Worm (Caenorhabditis elegans): ENCODE results near the gene F09E10.6.

Gene F09E10.6

DNA sequence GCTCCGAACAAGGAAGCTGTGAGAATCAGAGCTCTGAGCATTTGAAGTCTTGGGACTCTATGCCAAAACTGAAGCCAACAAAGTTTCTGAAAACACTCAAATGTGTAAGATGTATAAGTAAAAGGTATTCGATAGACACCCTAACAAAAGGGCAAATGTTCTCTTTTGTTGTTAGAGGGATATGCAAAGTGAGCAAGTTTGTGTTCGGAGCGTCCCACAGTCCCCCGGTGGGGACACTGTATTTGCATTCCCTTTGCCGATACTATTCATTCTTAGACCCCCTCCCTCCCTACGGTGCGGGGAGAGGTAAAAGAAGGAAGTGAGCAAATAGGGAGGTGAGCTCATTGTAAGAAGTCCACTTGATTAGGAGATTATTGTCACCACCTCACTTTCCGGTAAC, at the start of gene F09E10.6:
Gene F09E10.6, minus strand, starts transcription at position 101 of the 400 bp plus-strand sequence.
- TF ChIP-seq tlp-1 (tag; optimal IDR thresholded peaks at IDR 0.05) (no peak), nhr-11 (tag; optimal IDR thresholded peaks at IDR 0.05) (no peak), aly-2 (tag; optimal IDR thresholded peaks at IDR 0.05) (no peak), nhr-77 (tag; optimal IDR thresholded peaks at IDR 0.05) (no peak), mab-9 (GFP tag; IDR thresholded peaks at IDR 0.05) (no peak), nhr-76 (tag; optimal IDR thresholded peaks at IDR 0.05) (no peak), lin-15B (tag; optimal IDR thresholded peaks at IDR 0.05) (no peak), unc-98 (GFP tag; IDR thresholded peaks at IDR 0.05) (no peak), ama-1 (optimal IDR thresholded peaks at IDR 0.05) (no peak), C34B4.2 (tag; optimal IDR thresholded peaks at IDR 0.05) (no peak), blmp-1 (tag; optimal IDR thresholded peaks at IDR 0.05) (no peak), Y116A8C.19 (tag; optimal IDR thresholded peaks at IDR 0.05; ENCODE audit: borderline replicate concordance) (no peak), tbx-2 (tag; optimal IDR thresholded peaks at IDR 0.05) (no peak), pqm-1 (tag; optimal IDR thresholded peaks at IDR 0.05) (no peak), grh-1 (GFP tag; IDR thresholded peaks at IDR 0.05) (no peak), pag-3 (tag; optimal IDR thresholded peaks at IDR 0.05; ENCODE audit: borderline replicate concordance, insufficient read depth) (no peak), ceh-88 (GFP tag; IDR thresholded peaks at IDR 0.05) (no peak)

DNA sequence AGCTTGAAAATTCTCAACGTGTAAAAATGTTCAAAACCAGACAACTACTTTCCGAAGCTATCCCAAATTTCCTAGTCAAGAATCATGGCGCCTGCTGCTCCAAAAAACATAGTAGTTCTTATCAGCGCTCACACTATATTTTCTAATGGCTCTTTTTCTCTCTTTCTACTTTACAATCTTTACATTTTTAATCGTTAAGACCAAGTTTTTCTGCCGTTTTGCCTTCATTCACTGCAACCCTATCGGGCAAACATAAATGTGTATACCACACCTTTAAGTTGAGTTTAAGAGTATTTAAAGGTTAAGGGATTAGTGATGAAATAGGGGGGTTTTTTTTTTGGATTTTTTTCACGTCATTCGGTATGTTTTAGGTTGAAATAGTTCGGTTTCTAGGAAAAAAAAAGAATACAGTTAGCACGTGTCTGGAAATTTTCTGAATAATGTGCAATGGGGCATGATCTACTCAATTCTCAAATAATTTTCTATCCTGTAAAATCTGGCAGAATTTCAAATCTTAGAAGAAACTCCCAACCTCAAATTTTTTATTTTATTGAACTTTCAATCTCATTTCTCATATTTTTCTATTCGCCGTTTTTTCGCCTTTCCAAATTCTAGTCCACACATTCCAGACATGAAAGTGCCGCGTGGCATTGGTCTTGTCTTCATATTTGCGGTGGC, 49.5 kb upstream of the F09E10.6 start, which contains the start of gene K06A9.1:
Gene K06A9.1, plus strand, starts transcription at position 628 of the 678 bp plus-strand sequence.
- no peak for TF ChIP-seq snpc-4 (tag; optimal IDR thresholded peaks at IDR 0.05)
- peak; percentile 36 for TF ChIP-seq elt-2 (tag; optimal IDR thresholded peaks at IDR 0.05)

DNA sequence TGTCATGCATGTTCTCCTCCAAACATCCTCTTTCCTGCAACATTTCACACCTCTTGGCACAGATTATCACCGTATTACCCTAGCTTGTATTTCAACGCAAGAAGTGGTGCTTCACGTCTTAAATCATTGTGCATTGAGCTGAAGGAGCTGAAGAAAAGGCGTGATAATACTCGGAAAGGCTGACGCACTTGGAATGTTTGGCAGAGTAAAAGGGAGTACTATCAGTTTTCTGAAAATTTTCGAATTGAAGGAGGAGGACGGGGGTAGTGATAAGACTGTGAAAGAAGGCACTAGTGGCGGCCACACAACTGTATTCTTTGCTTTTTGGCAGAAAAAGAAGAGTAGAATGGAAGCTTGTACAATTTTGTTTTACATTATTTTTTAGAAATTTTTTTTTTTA, 46.0 kb upstream of the F09E10.6 start:
- TF ChIP-seq ces-1 (GFP tag; optimal IDR thresholded peaks at IDR 0.05) (no peak), elt-2 (tag; optimal IDR thresholded peaks at IDR 0.05) (peak; percentile 29), ceh-8 (GFP tag; optimal IDR thresholded peaks at IDR 0.05) (no peak), unc-98 (GFP tag; IDR thresholded peaks at IDR 0.05) (no peak), hlh-17 (GFP tag; optimal IDR thresholded peaks at IDR 0.05; ENCODE audit: borderline replicate concordance) (no peak)

DNA sequence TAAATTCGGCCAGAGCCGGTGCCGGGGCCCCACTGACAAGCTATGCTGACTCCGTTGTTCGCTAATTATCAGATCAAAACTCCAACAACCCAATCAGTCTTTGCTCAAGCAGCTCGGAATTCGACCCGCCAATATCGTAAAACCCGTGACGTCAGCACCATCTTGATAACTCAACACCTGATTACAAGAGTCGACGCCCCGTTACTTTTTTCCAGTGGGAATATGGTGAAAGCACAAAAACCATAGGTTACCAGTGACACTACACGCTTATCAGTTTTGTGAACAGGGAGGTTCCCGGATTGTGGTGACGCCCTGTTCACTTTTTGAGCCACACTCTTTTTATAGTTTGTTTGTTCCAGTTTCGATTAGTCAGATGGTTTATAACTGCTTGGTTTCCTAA, 43.6 kb upstream of the F09E10.6 start:
- no peak for TF ChIP-seq ceh-88 (GFP tag; IDR thresholded peaks at IDR 0.05)
- no peak for TF ChIP-seq hlh-4 (tag; optimal IDR thresholded peaks at IDR 0.05)
- no peak for TF ChIP-seq ceh-90 (tag; optimal IDR thresholded peaks at IDR 0.05)
- TF ChIP-seq elt-3 (tag; optimal IDR thresholded peaks at IDR 0.05) = no peak
- no peak for TF ChIP-seq efl-1 (optimal IDR thresholded peaks at IDR 0.05)
- no peak for TF ChIP-seq efl-1 (GFP tag; optimal IDR thresholded peaks at IDR 0.05 in 1 of 2)
- TF ChIP-seq nhr-20 (tag; optimal IDR thresholded peaks at IDR 0.05) = peak; percentile 7
- no peak for TF ChIP-seq dpl-1 (GFP tag; optimal IDR thresholded peaks at IDR 0.05)
- no peak for TF ChIP-seq lsy-2 (tag; optimal IDR thresholded peaks at IDR 0.05)
- no peak for TF ChIP-seq ets-5 (GFP tag; IDR thresholded peaks at IDR 0.05)
- TF ChIP-seq Y116A8C.19 (tag; optimal IDR thresholded peaks at IDR 0.05; ENCODE audit: borderline replicate concordance) = no peak
- TF ChIP-seq snpc-4 (tag; optimal IDR thresholded peaks at IDR 0.05) = no peak
- TF ChIP-seq elt-2 (tag; optimal IDR thresholded peaks at IDR 0.05) = peak; percentile 68

DNA sequence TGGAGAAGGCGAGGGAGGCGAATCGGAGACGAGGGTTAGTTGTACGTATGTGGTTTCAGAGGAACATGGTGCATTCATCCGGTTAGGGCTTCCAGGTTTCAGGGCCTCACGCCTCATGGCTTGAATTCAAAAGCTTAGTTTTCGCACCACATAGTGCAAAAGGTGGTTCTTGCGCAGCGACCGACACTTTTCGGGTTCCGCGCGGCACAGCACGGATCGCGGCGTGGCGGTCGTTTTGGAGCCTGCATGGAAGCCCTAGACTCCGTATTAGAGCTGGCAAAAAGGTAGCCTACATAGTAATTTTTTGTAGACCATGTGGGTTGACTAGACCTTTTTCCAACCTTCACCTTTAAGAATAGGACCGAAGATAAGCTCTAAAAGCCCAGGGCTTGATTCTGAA, 41.3 kb upstream of the F09E10.6 start:
- no peak for TF ChIP-seq efl-1 (optimal IDR thresholded peaks at IDR 0.05)
- peak in 1 of 2 experiments; percentile 10 for TF ChIP-seq efl-1 (GFP tag; optimal IDR thresholded peaks at IDR 0.05 in 1 of 2)
- TF ChIP-seq F16B12.6 (tag; optimal IDR thresholded peaks at IDR 0.05) = no peak

DNA sequence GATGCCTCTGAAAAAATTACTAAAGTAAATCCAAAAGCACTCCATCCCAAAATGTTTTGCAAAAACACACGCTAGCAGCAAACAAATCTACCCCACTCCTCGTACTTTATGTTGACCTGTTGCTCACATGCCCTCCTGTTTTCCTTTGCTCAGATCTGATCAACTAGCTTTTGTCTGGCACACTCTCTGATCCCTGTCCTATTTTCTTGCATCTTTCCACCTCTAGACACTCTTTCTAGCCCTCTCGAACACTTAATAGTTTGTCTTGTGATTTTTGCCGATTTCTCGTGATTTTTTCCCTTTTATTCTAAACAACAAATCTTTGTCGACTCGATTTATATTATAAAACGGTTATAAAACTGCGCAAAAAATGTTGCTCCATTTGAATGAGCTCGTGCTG, 38.7 kb upstream of the F09E10.6 start, which contains the start of gene K06A9.2:
Gene K06A9.2, plus strand, starts transcription at position 229 of the 400 bp plus-strand sequence.
- TF ChIP-seq nhr-19 (GFP tag; conservative IDR thresholded peaks at IDR 0.05) (peak; percentile 70), xbp-1 (tag; optimal IDR thresholded peaks at IDR 0.05) (no peak), lir-3 (tag; optimal IDR thresholded peaks at IDR 0.05; ENCODE audit: poor library complexity) (no peak), tbx-2 (tag; optimal IDR thresholded peaks at IDR 0.05) (peak; percentile 61), unc-130 (tag; optimal IDR thresholded peaks at IDR 0.05) (peak; percentile 30), ztf-11 (tag; optimal IDR thresholded peaks at IDR 0.05) (no peak), hpl-2 (GFP tag; optimal IDR thresholded peaks at IDR 0.05) (no peak), nhr-76 (tag; optimal IDR thresholded peaks at IDR 0.05) (no peak), ama-1 (optimal IDR thresholded peaks at IDR 0.05) (no peak), mdl-1 (tag; optimal IDR thresholded peaks at IDR 0.05) (peak in 1 of 2 experiments; percentile 39), nhr-85 (tag) (peak; percentile 56), nhr-20 (tag; optimal IDR thresholded peaks at IDR 0.05) (peak; percentile 61), alr-1 (tag; optimal IDR thresholded peaks at IDR 0.05; ENCODE audit: borderline replicate concordance) (no peak), rnt-1 (tag; optimal IDR thresholded peaks at IDR 0.05) (peak; percentile 73), ztf-4 (tag; optimal IDR thresholded peaks at IDR 0.05) (no peak)
